Fruit fly (Drosophila melanogaster) S2 (cell line): ENCODE results near the gene CG13625.

Source experiments
- CG8478 ChIP-seq: fragments of >200 bp; optimal IDR thresholded peaks from 2 replicates; lab custom pipeline; 2018
- CTCF ChIP-seq, 2 experiments: fragments of >200 bp; optimal IDR thresholded peaks; 2 replicates each; lab custom pipeline; 2018

DNA sequence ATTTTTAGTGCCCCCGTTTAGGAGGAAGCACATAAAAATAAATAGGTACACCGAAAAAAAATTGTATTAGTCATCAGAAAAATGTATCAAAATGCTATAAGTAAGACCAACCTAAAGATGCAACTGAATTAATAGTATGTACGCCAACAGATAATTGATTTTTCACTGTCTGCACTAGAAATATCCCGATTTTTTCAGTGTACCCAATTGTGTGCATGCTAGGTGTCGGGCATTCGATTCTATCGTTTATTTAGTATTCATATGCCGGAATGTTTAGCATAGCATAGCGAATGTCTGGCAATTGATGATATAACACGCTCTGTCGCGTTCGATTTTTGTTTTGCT lies 17.6 kb downstream of the CG13625 start:
- TF ChIP-seq CTCF (optimal IDR thresholded peaks at IDR 0.05; lab: Kevin White, UChicago) (no peak), CG8478 (lab: Kevin White, UChicago) (no peak)
